Fruit fly (Drosophila melanogaster) whole organism, embryonic: ENCODE data around the gene Rbp.

Experiments
- CG2116 ChIP-seq: fragments of 200-800 bp; sonication (Bioruptor generic); optimal IDR thresholded peaks from 3 replicates; lab custom pipeline; 2018; ENCODE audit warnings: missing biosample characterization, mild to moderate bottlenecking, missing genetic modification characterization
- Oaz ChIP-seq: fragments of 200-800 bp; sonication (Bioruptor generic); IDR thresholded peaks from 2 replicates; pipeline ENCODE4 v1.3.6; 2022; ENCODE audit warnings: missing biosample characterization, missing genetic modification characterization
- fd64A ChIP-seq: fragments of 200-800 bp; sonication (Bioruptor generic); optimal IDR thresholded peaks from 3 replicates; lab custom pipeline; 2018; ENCODE audit warnings: missing biosample characterization, mild to moderate bottlenecking, missing genetic modification characterization
- stwl ChIP-seq: fragments of 200-800 bp; sonication (Bioruptor generic); optimal IDR thresholded peaks from 3 replicates; lab custom pipeline; 2018; ENCODE audit warnings: missing biosample characterization, mild to moderate bottlenecking, missing genetic modification characterization, moderate library complexity
- ttk ChIP-seq: fragments of 200-800 bp; sonication (Bioruptor generic); IDR thresholded peaks from 2 replicates; pipeline ENCODE4 v2.1.2; 2022; ENCODE audit warnings: missing biosample characterization, missing genetic modification characterization
- unpg ChIP-seq: fragments of 200-800 bp; sonication (Bioruptor generic); optimal IDR thresholded peaks from 3 replicates; lab custom pipeline; 2018; ENCODE audit warnings: missing biosample characterization, mild to moderate bottlenecking, missing genetic modification characterization, moderate library complexity

- TF ChIP-seq fd64A (no peak), unpg (GFP tag; lab: Kevin White, UChicago) (peak; percentile 50), ttk (no peak), CG2116 (GFP tag; lab: Kevin White, UChicago) (peak; percentile 59), stwl (tag; lab: Kevin White, UChicago) (peak; percentile 39), Oaz (GFP tag; lab: Robert Waterston, UW) (no peak)
Measured at dm6 chr3R:15350993-15351426, 23.4 kb upstream of the Rbp start, which contains the start of the genes Trs33 and Tmtc4.
